Worm (Caenorhabditis elegans): Measurements from ENCODE around the gene srt-3.
"Not testable (repeated sequence)": the region's sequence is repeated elsewhere in the genome, so short reads cannot be mapped to it uniquely, and the experiment has no call there.

Gene srt-3

DNA sequence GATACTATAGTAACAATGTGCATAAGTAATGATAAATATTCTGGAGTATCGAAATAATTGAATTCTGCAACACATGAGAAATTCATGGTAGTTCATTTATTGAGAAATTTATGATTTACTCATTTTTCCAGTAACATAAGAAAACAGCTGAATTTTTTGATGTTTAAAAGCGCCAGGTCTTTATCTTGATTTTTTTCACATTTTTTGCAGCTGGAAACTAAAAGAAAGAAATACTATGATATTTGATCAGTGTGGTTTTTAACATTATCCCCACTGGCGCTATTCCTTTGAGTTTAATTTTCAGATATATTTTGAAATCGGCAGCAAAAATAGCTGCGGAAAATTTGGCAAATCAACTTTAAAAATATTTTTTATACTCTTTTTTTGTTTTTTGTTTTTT is 33.4 kb upstream of the srt-3 start, which contains the start of gene srh-194:
Gene srh-194 (minus strand): TSS at position 101 of the 400 bp plus-strand sequence.
- TF ChIP-seq lin-13 (GFP tag; optimal IDR thresholded peaks at IDR 0.05); nhr-23 (tag; optimal IDR thresholded peaks at IDR 0.05); nhr-21 (tag; optimal IDR thresholded peaks at IDR 0.05): not testable (repeated sequence)

DNA sequence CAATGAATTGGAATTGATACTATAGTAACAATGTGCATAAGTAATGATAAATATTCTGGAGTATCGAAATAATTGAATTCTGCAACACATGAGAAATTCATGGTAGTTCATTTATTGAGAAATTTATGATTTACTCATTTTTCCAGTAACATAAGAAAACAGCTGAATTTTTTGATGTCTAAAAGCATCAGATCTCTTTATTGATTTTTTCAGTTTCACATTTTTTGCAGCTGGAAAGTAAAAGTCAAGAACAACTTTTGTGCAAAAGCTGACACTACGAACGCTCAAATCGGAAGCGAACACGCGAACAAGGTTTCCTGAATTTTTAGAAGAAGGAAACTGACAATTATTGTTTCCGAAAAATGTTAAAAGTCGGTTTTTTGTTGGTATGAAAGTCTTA is 30.1 kb upstream of the srt-3 start, which contains the start of gene srh-193:
Gene srh-193 (minus strand): TSS at position 101 of the 400 bp plus-strand sequence.
- not testable (repeated sequence) for TF ChIP-seq sma-9 (GFP tag; optimal IDR thresholded peaks at IDR 0.05); sma-9 (tag; optimal IDR thresholded peaks at IDR 0.05); ztf-11 (tag; optimal IDR thresholded peaks at IDR 0.05); R02D3.7 (tag; optimal IDR thresholded peaks at IDR 0.05)

DNA sequence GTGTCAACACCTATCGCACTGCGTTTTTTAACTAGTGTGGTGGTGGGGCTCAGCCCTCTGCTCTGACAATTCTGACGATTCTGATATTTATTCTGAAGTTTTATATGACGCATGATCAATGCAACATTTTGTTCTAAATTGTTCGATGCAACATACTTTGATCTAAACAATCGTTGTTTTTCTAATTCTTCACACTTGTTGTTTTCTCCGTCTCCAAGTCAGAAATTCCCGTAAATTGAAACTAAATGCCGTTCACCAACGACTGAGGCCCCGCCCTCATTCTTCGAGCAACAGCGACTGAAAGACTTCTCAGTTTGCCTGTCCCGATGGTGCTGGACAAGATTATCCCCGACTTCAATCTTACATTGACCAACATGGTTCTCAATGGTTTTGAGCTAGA is 24.7 kb upstream of the srt-3 start, which contains the start of gene srt-19:
Gene srt-19 (plus strand): TSS at position 301 of the 400 bp plus-strand sequence.
- not testable (repeated sequence) for TF ChIP-seq ztf-1 (GFP tag; conservative IDR thresholded peaks at IDR 0.05); C34F6.9 (tag; optimal IDR thresholded peaks at IDR 0.05); nhr-10 (tag; optimal IDR thresholded peaks at IDR 0.05)

DNA sequence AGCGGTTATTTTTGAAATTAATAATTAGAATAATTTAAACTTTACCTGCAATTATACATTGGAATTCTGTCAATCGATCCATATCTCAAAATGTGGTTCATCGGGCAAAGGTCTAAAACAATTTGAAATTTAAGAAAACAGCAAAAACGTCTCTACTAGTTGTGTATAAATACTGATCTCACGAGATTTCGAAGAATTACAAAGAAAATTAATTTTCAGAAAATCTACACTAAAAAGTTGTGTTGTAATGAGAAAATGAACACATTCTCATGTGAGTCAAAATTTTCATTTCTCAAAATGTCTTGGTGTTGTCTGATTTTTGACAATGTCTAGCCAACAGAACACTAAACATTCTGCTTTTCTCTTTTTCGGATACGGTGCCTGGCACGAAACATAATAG is 21.7 kb upstream of the srt-3 start, which contains the start of gene srt-37:
Gene srt-37 (minus strand): TSS at position 101 of the 400 bp plus-strand sequence.
- TF ChIP-seq mdl-1, ceh-16, nhr-77 (tag; optimal IDR thresholded peaks at IDR 0.05): not testable (repeated sequence)

DNA sequence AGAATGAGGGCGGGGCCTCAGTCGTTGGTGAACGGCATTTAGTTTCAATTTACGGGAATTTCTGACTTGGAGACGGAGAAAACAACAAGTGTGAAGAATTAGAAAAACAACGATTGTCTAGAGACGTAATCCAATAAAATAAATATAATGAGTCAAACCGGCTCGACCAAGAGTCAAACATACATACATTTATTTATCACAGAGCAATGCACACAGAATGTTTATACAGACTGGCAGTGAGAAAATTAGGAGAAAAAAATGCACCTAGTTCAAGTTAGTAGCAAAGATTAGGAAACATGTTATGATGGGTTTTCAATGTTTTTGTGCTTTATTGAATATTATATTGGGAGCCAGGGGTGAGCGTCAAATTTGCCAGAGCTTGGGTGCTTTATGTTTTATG is 18.7 kb upstream of the srt-3 start, which contains the start of gene srt-20:
Gene srt-20 (minus strand): TSS at position 101 of the 400 bp plus-strand sequence.
- not testable (repeated sequence) for TF ChIP-seq crh-2, lsy-2, ceh-82 (tag; optimal IDR thresholded peaks at IDR 0.05)

DNA sequence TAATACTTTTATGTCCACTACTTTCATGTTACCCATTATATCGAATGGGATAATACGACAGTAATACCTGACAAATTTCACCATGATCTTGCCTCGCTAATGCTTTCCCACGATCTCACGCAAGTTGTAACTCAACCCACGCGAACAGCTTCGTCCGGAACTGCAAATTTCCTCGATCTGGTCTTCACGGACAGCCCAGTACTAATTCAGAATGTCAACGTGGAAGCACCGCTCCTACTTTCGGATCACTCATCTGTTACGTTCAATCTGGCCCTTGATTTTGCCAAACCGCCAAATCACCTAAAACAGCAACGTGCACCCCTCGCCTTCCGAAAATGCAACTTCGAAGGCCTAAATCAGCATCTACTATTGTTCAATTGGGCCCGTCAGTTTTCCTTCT is 13.4 kb upstream of the srt-3 start:
- TF ChIP-seq nhr-25 (tag; optimal IDR thresholded peaks at IDR 0.05), result no peak
- TF ChIP-seq snpc-4 (tag; optimal IDR thresholded peaks at IDR 0.05), result no peak
- no peak for TF ChIP-seq lsy-2 (tag; optimal IDR thresholded peaks at IDR 0.05)
- no peak for TF ChIP-seq sma-3 (GFP tag; optimal IDR thresholded peaks at IDR 0.05)
- no peak for TF ChIP-seq unc-39 (tag; optimal IDR thresholded peaks at IDR 0.05)
- TF ChIP-seq nhr-11 (tag; optimal IDR thresholded peaks at IDR 0.05), result no peak
- no peak for TF ChIP-seq sem-4 (tag; optimal IDR thresholded peaks at IDR 0.05)
- no peak for TF ChIP-seq lin-11 (tag; optimal IDR thresholded peaks at IDR 0.05)
- no peak for TF ChIP-seq zag-1 (tag; optimal IDR thresholded peaks at IDR 0.05)
- TF ChIP-seq dmd-4 (tag; optimal IDR thresholded peaks at IDR 0.05), result no peak
- no peak for TF ChIP-seq ama-1 (optimal IDR thresholded peaks at IDR 0.05)
- no peak for TF ChIP-seq nhr-23 (tag; optimal IDR thresholded peaks at IDR 0.05)
- TF ChIP-seq ceh-16 (tag; optimal IDR thresholded peaks at IDR 0.05), result no peak
- no peak for TF ChIP-seq crh-2 (tag; optimal IDR thresholded peaks at IDR 0.05)
- TF ChIP-seq nhr-12 (tag; optimal IDR thresholded peaks at IDR 0.05), result no peak
- TF ChIP-seq nhr-237 (tag; optimal IDR thresholded peaks at IDR 0.05), result no peak
- no peak for TF ChIP-seq gmeb-1 (tag; optimal IDR thresholded peaks at IDR 0.05)
- no peak for TF ChIP-seq R02D3.7 (tag; optimal IDR thresholded peaks at IDR 0.05)
- TF ChIP-seq peb-1 (tag; optimal IDR thresholded peaks at IDR 0.05), result no peak

DNA sequence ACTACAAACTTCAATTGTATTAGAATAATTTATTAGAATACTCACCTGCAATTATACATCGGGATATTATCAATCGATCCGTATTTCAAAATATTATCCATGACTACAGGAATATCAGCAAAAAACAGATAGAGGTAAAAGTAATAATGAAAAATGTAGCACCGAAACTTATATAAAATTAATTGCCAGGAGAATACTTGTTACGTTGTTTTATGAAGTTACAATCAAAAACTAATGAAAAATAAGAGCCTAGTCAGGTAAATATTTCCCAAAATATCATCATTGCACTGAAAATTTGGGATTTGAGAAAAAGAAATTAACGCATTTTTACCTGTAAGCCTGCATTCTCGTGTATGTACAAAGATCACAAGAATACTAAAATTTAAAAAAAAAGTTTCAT is 11.3 kb upstream of the srt-3 start, which contains the start of gene srt-38:
Gene srt-38 (minus strand): TSS at position 101 of the 400 bp plus-strand sequence.
- not testable (repeated sequence) for TF ChIP-seq mbf-1, elt-1, skn-1 (tag; optimal IDR thresholded peaks at IDR 0.05)

All from whole organism, L2 larva.